Fruit fly (Drosophila melanogaster) whole organism, embryonic: ENCODE measurements around the gene Pld3.

ENCODE experiments used
- Abd-B ChIP-seq: fragments of 200-800 bp; sonication (Bioruptor generic); optimal IDR thresholded peaks from 2 replicates; lab custom pipeline; 2018; ENCODE audit warnings: missing biosample characterization, mild to moderate bottlenecking, missing genetic modification characterization, moderate library complexity
- Atf3 ChIP-seq: fragments of 200-800 bp; sonication (Bioruptor generic); optimal IDR thresholded peaks from 3 replicates; lab custom pipeline; 2016; ENCODE audit warnings: missing biosample characterization, missing genetic modification characterization
- Bgb ChIP-seq: fragments of 200-800 bp; sonication (Bioruptor generic); IDR thresholded peaks from 2 replicates; pipeline ENCODE4 v1.3.6; 2022; ENCODE audit warnings: missing biosample characterization, missing genetic modification characterization; ENCODE audit not compliant: partially characterized antibody
- CG10321 ChIP-seq: fragments of 200-800 bp; sonication (Bioruptor generic); IDR thresholded peaks from 2 replicates; pipeline ENCODE4 v1.3.6; 2022; ENCODE audit warnings: missing biosample characterization, missing genetic modification characterization
- CG11560 ChIP-seq: fragments of 200-800 bp; sonication (Bioruptor generic); IDR thresholded peaks from 3 replicates; pipeline ENCODE4 v1.3.6; 2022; ENCODE audit warnings: missing biosample characterization, missing genetic modification characterization
- CG12659 ChIP-seq: fragments of 200-800 bp; sonication (Bioruptor generic); optimal IDR thresholded peaks from 3 replicates; lab custom pipeline; 2017; ENCODE audit warnings: mild to moderate bottlenecking, missing biosample characterization, missing genetic modification reagents, missing genetic modification characterization
- CG17359 ChIP-seq: fragments of 200-800 bp; sonication (Bioruptor generic); optimal IDR thresholded peaks from 3 replicates; lab custom pipeline; 2018; ENCODE audit warnings: missing biosample characterization, mild to moderate bottlenecking, missing genetic modification characterization, moderate library complexity
- CG17385 ChIP-seq: fragments of 200-800 bp; sonication (Bioruptor generic); optimal IDR thresholded peaks from 3 replicates; lab custom pipeline; 2018; ENCODE audit warnings: missing biosample characterization, mild to moderate bottlenecking, missing genetic modification characterization
- CG1832 ChIP-seq: fragments of 200-800 bp; sonication (Bioruptor generic); optimal IDR thresholded peaks from 2 replicates; lab custom pipeline; 2017; ENCODE audit warnings: missing biosample characterization, mild to moderate bottlenecking, missing genetic modification characterization, inconsistent platforms
- CG2199 ChIP-seq: fragments of 200-800 bp; sonication (Bioruptor generic); IDR thresholded peaks from 3 replicates; pipeline ENCODE4 v1.3.6; 2022; ENCODE audit warnings: missing biosample characterization, missing genetic modification characterization
- CG3726 ChIP-seq: fragments of 200-800 bp; sonication (Bioruptor generic); IDR thresholded peaks from 3 replicates; pipeline ENCODE4, ENCODE4 v1.3.6; 2022; ENCODE audit warnings: missing biosample characterization, missing genetic modification characterization
- CG3847 ChIP-seq: fragments of 200-800 bp; sonication (Bioruptor generic); IDR thresholded peaks from 2 replicates; pipeline ENCODE4 v1.3.6; 2022; ENCODE audit warnings: missing biosample characterization, missing genetic modification characterization
- CG42726 ChIP-seq: fragments of 200-800 bp; sonication (Bioruptor generic); IDR thresholded peaks from 2 replicates; pipeline ENCODE4 v1.3.6; 2022; ENCODE audit warnings: missing biosample characterization, missing genetic modification characterization; ENCODE audit not compliant: partially characterized antibody
- CG4617 ChIP-seq: fragments of 200-800 bp; sonication (Bioruptor generic); optimal IDR thresholded peaks from 3 replicates; lab custom pipeline; 2016; ENCODE audit warnings: missing biosample characterization, missing genetic modification characterization, borderline replicate concordance
- CG4854 ChIP-seq: fragments of 200-800 bp; sonication (Bioruptor generic); optimal IDR thresholded peaks from 2 replicates; lab custom pipeline; 2016; ENCODE audit warnings: missing biosample characterization, missing genetic modification characterization, inconsistent platforms
- CG7839 ChIP-seq: fragments of 200-800 bp; sonication (Bioruptor generic); optimal IDR thresholded peaks from 3 replicates; lab custom pipeline; 2018; ENCODE audit warnings: missing biosample characterization, mild to moderate bottlenecking, missing genetic modification characterization, moderate library complexity
- CG8765 ChIP-seq: fragments of 200-800 bp; sonication (Bioruptor generic); IDR thresholded peaks from 2 replicates; pipeline ENCODE4 v1.3.6; 2022; ENCODE audit warnings: missing biosample characterization, missing genetic modification characterization
- CG8944 ChIP-seq: fragments of 200-800 bp; sonication (Bioruptor generic); optimal IDR thresholded peaks from 3 replicates; lab custom pipeline; 2016; ENCODE audit warnings: missing biosample characterization, missing genetic modification characterization
- CG9876 ChIP-seq: fragments of 200-800 bp; sonication (Bioruptor generic); optimal IDR thresholded peaks from 2 replicates; lab custom pipeline; 2016; ENCODE audit warnings: missing biosample characterization, missing genetic modification characterization
- Deaf1 ChIP-seq: fragments of 200-800 bp; optimal IDR thresholded peaks from 3 replicates; lab custom pipeline; 2019; ENCODE audit warnings: missing biosample characterization, mild to moderate bottlenecking, missing genetic modification characterization, moderate library complexity
- Dip2 ChIP-seq: fragments of 200-800 bp; sonication (Bioruptor generic); IDR thresholded peaks from 2 replicates; pipeline ENCODE4 v1.3.6; 2022; ENCODE audit warnings: missing biosample characterization, missing genetic modification characterization
- Ets97D ChIP-seq: fragments of 200-800 bp; sonication (Bioruptor generic); optimal IDR thresholded peaks from 3 replicates; lab custom pipeline; 2016; ENCODE audit warnings: missing biosample characterization, missing genetic modification characterization
- GATAe ChIP-seq: fragments of 200-800 bp; sonication (Bioruptor generic); conservative IDR thresholded peaks from 2 replicates; pipeline ENCODE4 v1.3.6; 2022; ENCODE audit warnings: missing biosample characterization, missing genetic modification characterization
- HLH3B ChIP-seq: fragments of 200-800 bp; sonication (Bioruptor generic); IDR thresholded peaks from 2 replicates; pipeline ENCODE4 v1.3.6; 2022; ENCODE audit warnings: missing biosample characterization, missing genetic modification characterization
- Hey ChIP-seq: fragments of 200-800 bp; sonication (Bioruptor generic); optimal IDR thresholded peaks from 3 replicates; lab custom pipeline; 2018; ENCODE audit warnings: missing biosample characterization, mild to moderate bottlenecking, missing genetic modification characterization
- HmgZ ChIP-seq: fragments of 200-800 bp; sonication (Bioruptor generic); optimal IDR thresholded peaks from 2 replicates; lab custom pipeline; 2018; ENCODE audit warnings: missing biosample characterization, mild to moderate bottlenecking, missing genetic modification characterization
- Hr51 ChIP-seq, 2 experiments: fragments of 200-800 bp; sonication (Bioruptor generic); optimal IDR thresholded peaks; 2 replicates in 1 of 2; 3 replicates in 1 of 2; lab custom pipeline; 2016 to 2018; ENCODE audit warnings: missing biosample characterization in 2 of 2, missing genetic modification characterization in 2 of 2, mild to moderate bottlenecking in 1 of 2, moderate library complexity in 1 of 2
- Lhr ChIP-seq: fragments of 200-800 bp; sonication (Bioruptor generic); optimal IDR thresholded peaks from 3 replicates; lab custom pipeline; 2017; ENCODE audit warnings: mild to moderate bottlenecking, missing biosample characterization, missing genetic modification reagents, missing genetic modification characterization
- Lim3 ChIP-seq: fragments of 200-800 bp; sonication (Bioruptor generic); IDR thresholded peaks from 2 replicates; pipeline ENCODE4 v1.3.6; 2022; ENCODE audit warnings: missing biosample characterization, missing genetic modification characterization
- MESR4 ChIP-seq: fragments of 200-800 bp; sonication (Bioruptor generic); optimal IDR thresholded peaks from 2 replicates; lab custom pipeline; 2018; ENCODE audit warnings: missing biosample characterization, mild to moderate bottlenecking, missing genetic modification characterization, moderate library complexity
- Ravus ChIP-seq: fragments of 200-800 bp; sonication (Bioruptor generic); IDR thresholded peaks from 2 replicates; pipeline ENCODE4 v1.3.6; 2022; ENCODE audit warnings: missing biosample characterization, missing genetic modification characterization
- Sry-δ ChIP-seq: fragments of 200-800 bp; sonication (Bioruptor generic); optimal IDR thresholded peaks from 2 replicates; lab custom pipeline; 2016; ENCODE audit warnings: missing biosample characterization, missing genetic modification characterization
- ab ChIP-seq: fragments of 200-800 bp; sonication (Bioruptor generic); optimal IDR thresholded peaks from 2 replicates; lab custom pipeline; 2016; ENCODE audit warnings: missing biosample characterization, missing genetic modification characterization
- ara ChIP-seq: fragments of 200-800 bp; sonication (Bioruptor generic); IDR thresholded peaks from 2 replicates; pipeline ENCODE4 v1.3.6; 2022; ENCODE audit warnings: missing biosample characterization, missing genetic modification characterization
- ash1 ChIP-seq: fragments of 200-800 bp; sonication (Bioruptor generic); optimal IDR thresholded peaks from 2 replicates; lab custom pipeline; 2018; ENCODE audit warnings: missing biosample characterization, mild to moderate bottlenecking, missing genetic modification characterization
- ato ChIP-seq: fragments of 200-800 bp; sonication (Bioruptor generic); IDR thresholded peaks from 2 replicates; pipeline ENCODE4 v1.3.6; 2022; ENCODE audit warnings: missing biosample characterization, missing genetic modification characterization; ENCODE audit not compliant: partially characterized antibody
- bigmax ChIP-seq: fragments of 200-800 bp; sonication (Bioruptor generic); optimal IDR thresholded peaks from 2 replicates; lab custom pipeline; 2018; ENCODE audit warnings: missing biosample characterization, mild to moderate bottlenecking, missing genetic modification characterization
- btn ChIP-seq: fragments of 200-800 bp; sonication (Bioruptor generic); optimal IDR thresholded peaks from 2 replicates; lab custom pipeline; 2016; ENCODE audit warnings: missing biosample characterization, missing genetic modification characterization
- cas ChIP-seq: fragments of 200-800 bp; sonication (Bioruptor generic); IDR thresholded peaks from 2 replicates; pipeline ENCODE4 v1.3.6; 2022; ENCODE audit warnings: missing biosample characterization, missing genetic modification characterization
- crc ChIP-seq: fragments of 200-800 bp; sonication (Bioruptor generic); optimal IDR thresholded peaks from 2 replicates; lab custom pipeline; 2016; ENCODE audit warnings: missing biosample characterization, missing genetic modification characterization
- esg ChIP-seq: fragments of 200-800 bp; sonication (Bioruptor generic); conservative IDR thresholded peaks from 2 replicates; pipeline ENCODE4 v1.3.6; 2022; ENCODE audit warnings: missing biosample characterization, missing genetic modification characterization
- ewg ChIP-seq: fragments of 200-800 bp; sonication (Bioruptor generic); optimal IDR thresholded peaks from 3 replicates; lab custom pipeline; 2017; ENCODE audit warnings: mild to moderate bottlenecking, missing biosample characterization, missing genetic modification reagents, missing genetic modification characterization
- gcm2 ChIP-seq: fragments of 200-800 bp; sonication (Bioruptor generic); optimal IDR thresholded peaks from 2 replicates; lab custom pipeline; 2016; ENCODE audit warnings: missing biosample characterization, missing genetic modification characterization
- gro ChIP-seq: fragments of 200-800 bp; sonication (Bioruptor generic); optimal IDR thresholded peaks from 2 replicates; lab custom pipeline; 2016; ENCODE audit warnings: missing biosample characterization, missing genetic modification characterization
- h ChIP-seq: fragments of >200 bp; optimal IDR thresholded peaks from 2 replicates; lab custom pipeline; 2017
- knrl ChIP-seq: fragments of 200-800 bp; sonication (Bioruptor generic); IDR thresholded peaks from 3 replicates; pipeline ENCODE4 v1.3.6; 2022; ENCODE audit warnings: missing biosample characterization, missing genetic modification characterization; ENCODE audit not compliant: partially characterized antibody
- lilli ChIP-seq: fragments of 200-800 bp; sonication (Bioruptor generic); optimal IDR thresholded peaks from 3 replicates; lab custom pipeline; 2016; ENCODE audit warnings: missing biosample characterization, missing genetic modification characterization
- slou ChIP-seq: fragments of 200-800 bp; sonication (Bioruptor generic); optimal IDR thresholded peaks from 3 replicates; lab custom pipeline; 2016; ENCODE audit warnings: missing biosample characterization, missing genetic modification characterization
- stwl ChIP-seq: fragments of 200-800 bp; sonication (Bioruptor generic); optimal IDR thresholded peaks from 3 replicates; lab custom pipeline; 2018; ENCODE audit warnings: missing biosample characterization, mild to moderate bottlenecking, missing genetic modification characterization, moderate library complexity
- tap ChIP-seq: fragments of 200-800 bp; optimal IDR thresholded peaks from 3 replicates; lab custom pipeline; 2019; ENCODE audit warnings: missing biosample characterization, mild to moderate bottlenecking, missing genetic modification characterization, moderate library complexity

Gene Pld3

DNA sequence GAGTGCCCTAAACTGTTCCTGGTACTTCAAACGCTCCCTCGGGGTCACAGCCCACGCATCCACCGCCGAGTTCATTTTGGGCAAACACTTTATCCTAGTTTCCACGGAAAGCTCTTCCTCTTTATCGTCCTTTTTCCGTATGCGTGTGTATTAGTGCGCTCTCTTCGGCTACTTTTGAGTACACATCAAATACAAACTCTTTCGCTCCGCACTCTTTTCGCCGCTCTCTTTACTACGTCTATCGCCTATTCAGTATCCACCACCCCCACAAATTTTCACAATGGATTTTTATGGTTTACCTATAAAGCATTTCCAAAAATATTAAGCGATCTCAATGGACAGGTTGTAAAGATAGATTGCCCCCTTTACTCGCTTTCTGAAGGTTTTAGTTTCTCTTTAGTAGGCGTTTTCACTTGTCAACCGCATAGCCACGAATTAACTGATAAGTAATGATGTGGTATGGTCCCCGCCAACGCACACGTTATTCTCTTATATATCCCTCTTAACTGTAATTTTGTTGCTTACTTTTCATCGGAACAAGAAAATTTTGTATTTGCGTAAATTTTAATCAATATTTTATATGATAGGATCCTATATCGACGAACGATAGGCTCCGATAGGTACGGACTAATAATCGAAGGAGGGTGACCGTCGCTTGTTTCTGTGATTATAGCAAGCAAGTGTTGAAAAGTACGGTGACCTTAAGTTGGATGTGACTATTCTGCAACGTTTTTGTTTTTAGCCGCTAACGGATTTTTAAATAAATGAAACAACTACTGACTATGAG lies 16.7 kb upstream of the Pld3 start, which contains the start of gene Dap160 (continued):
- no peak for TF ChIP-seq cas (GFP tag; lab: Robert Waterston, UW)
- no peak for TF ChIP-seq CG2199
- peak; percentile 29 for TF ChIP-seq Ets97D (GFP tag; lab: Kevin White, UChicago)
- no peak for TF ChIP-seq CG3726 (GFP tag; lab: Robert Waterston, UW)
- no peak for TF ChIP-seq ash1 (GFP tag; lab: Kevin White, UChicago)
- TF ChIP-seq esg (GFP tag; lab: Robert Waterston, UW), result no peak
- no peak for TF ChIP-seq crc (GFP tag; lab: Kevin White, UChicago)
- no peak for TF ChIP-seq CG7839
- TF ChIP-seq MESR4 (GFP tag; lab: Kevin White, UChicago), result peak; percentile 91
- no peak for TF ChIP-seq CG1832 (GFP tag; lab: Kevin White, UChicago)
- no peak for TF ChIP-seq CG17359 (tag; lab: Kevin White, UChicago)
- peak; percentile 34 for TF ChIP-seq HmgZ (tag; lab: Kevin White, UChicago)
- TF ChIP-seq Abd-B (GFP tag; lab: Kevin White, UChicago), result no peak
- peak; percentile 49; the same call in 1 of the 2 replicates for TF ChIP-seq ato (GFP tag; lab: Robert Waterston, UW)
- no peak for TF ChIP-seq ara (GFP tag; lab: Robert Waterston, UW)
- peak; percentile 50 for TF ChIP-seq Sry-δ (GFP tag; lab: Kevin White, UChicago)
- no peak for TF ChIP-seq Lim3
- TF ChIP-seq Bgb (GFP tag; lab: Robert Waterston, UW), result peak; percentile 78
- TF ChIP-seq CG8765 (GFP tag; lab: Robert Waterston, UW), result no peak
- TF ChIP-seq slou (GFP tag; lab: Kevin White, UChicago), result no peak
- TF ChIP-seq ab, result no peak
- TF ChIP-seq Hey (tag; lab: Kevin White, UChicago), result no peak
- TF ChIP-seq CG10321 (GFP tag; lab: Robert Waterston, UW), result no peak
- TF ChIP-seq ewg, result no peak
- no peak for TF ChIP-seq h (lab: Kevin White, UChicago)
- peak; percentile 68 for TF ChIP-seq knrl
- TF ChIP-seq Ravus, result no peak
- no peak for TF ChIP-seq tap (tag; lab: Kevin White, UChicago)
- no peak for TF ChIP-seq Dip2
- TF ChIP-seq gro, result no peak
- TF ChIP-seq CG3847 (GFP tag; lab: Robert Waterston, UW), result peak; percentile 36
- no peak for TF ChIP-seq HLH3B (GFP tag; lab: Robert Waterston, UW)
- TF ChIP-seq CG11560 (tag; lab: Robert Waterston, UW), result no peak
- TF ChIP-seq stwl (tag; lab: Kevin White, UChicago), result peak; percentile 79
- no peak for TF ChIP-seq CG4854 (GFP tag; lab: Kevin White, UChicago)
- peak; percentile 29 for TF ChIP-seq Lhr
- peak; percentile 66 for TF ChIP-seq CG12659 (GFP tag; lab: Kevin White, UChicago)
- TF ChIP-seq CG4617 (GFP tag; lab: Kevin White, UChicago), result peak; percentile 80
- no peak for TF ChIP-seq btn
- no peak for TF ChIP-seq bigmax
- TF ChIP-seq CG17385, result no peak
- no peak for TF ChIP-seq Atf3 (GFP tag; lab: Kevin White, UChicago)
- TF ChIP-seq CG42726 (GFP tag; lab: Robert Waterston, UW), result peak; percentile 84
- TF ChIP-seq Deaf1 (tag; lab: Kevin White, UChicago), result no peak
- TF ChIP-seq CG9876 (GFP tag; lab: Kevin White, UChicago), result no peak
- TF ChIP-seq lilli (GFP tag; lab: Kevin White, UChicago), result no peak
- no peak for TF ChIP-seq CG8944 (GFP tag; lab: Kevin White, UChicago)
- no peak for TF ChIP-seq Hr51 (GFP tag; optimal IDR thresholded peaks at IDR 0.05; lab: Kevin White, UChicago)
- no peak for TF ChIP-seq gcm2 (GFP tag; lab: Kevin White, UChicago)
- TF ChIP-seq GATAe, result no peak
